Fruit fly (Drosophila melanogaster): ENCODE results near the gene CG6638.
A peak's percentile ranks its signal among the peaks of the same experiment; 100 is the strongest.

The CG6638 gene

DNA sequence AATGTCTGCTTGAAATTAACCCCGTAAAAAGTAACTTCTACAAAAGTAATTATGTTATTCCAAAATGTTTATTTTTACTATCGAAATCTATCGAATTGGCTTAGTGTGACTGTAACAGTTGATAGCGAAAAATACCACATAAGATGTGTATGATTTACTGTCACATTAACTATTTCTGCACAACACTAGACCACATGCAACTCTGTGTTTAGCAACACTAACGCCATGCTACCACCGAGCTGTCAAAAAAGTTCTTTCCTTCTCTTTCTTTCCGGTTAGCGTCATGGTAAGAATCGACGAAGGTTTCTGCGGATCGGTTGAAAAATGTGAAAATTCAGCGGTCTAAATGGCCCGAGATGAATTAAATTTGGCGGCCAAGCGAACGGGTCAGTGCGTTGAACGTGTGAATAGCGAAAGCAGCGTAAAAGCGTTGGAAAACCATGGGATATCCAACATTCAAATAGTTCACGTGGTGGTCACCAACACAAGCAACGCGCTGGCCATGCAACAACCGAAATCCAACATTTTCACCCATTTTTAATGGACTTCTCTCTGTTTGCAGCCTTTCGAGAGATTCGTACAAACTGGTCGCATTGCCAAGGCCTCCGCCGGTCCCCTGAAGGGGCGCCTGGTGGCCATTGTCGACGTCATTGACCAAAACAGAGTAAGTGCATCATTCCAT is 25.0 kb upstream of the CG6638 start, which contains the start of the genes Nelf-E and RpL14 (continued):
- TF ChIP-seq ap (GFP tag; IDR thresholded peaks at IDR 0.05) (peak; percentile 89), Pdp1 (GFP tag; optimal IDR thresholded peaks at IDR 0.05) (peak; percentile 86 to 93), CG6272 (GFP tag; IDR thresholded peaks at IDR 0.05) (peak; percentile 85), CG14965 (GFP tag; optimal IDR thresholded peaks at IDR 0.05; ENCODE audit: borderline replicate concordance) (peak; percentile 82), sr (GFP tag; IDR thresholded peaks at IDR 0.05) (peak; percentile 93), CG4820 (GFP tag; optimal IDR thresholded peaks at IDR 0.05) (peak; percentile 87), exex (tag; optimal IDR thresholded peaks at IDR 0.05) (peak; percentile 77), dan (GFP tag; IDR thresholded peaks at IDR 0.05) (no peak), Taf1 (GFP tag; IDR thresholded peaks at IDR 0.05) (peak; percentile 75), CG34224 (GFP tag; IDR thresholded peaks at IDR 0.05; ENCODE audit: partially characterized antibody) (0 out of 3 replicates have a peak, but pooled peaks have one; percentile 49), pum (GFP tag; optimal IDR thresholded peaks at IDR 0.05) (peak; percentile 92), CG11560 (tag; IDR thresholded peaks at IDR 0.05) (peak; percentile 51; the same call in 2 of the 3 replicates), CG11085 (GFP tag; IDR thresholded peaks at IDR 0.05) (peak; percentile 93), CG31388 (GFP tag; optimal IDR thresholded peaks at IDR 0.05) (peak; percentile 58), Med (GFP tag) (peak; percentile 100), CG13424 (tag; optimal IDR thresholded peaks at IDR 0.05) (peak; percentile 83), CG9609 (GFP tag; optimal IDR thresholded peaks at IDR 0.05) (peak; percentile 96), ems (GFP tag; optimal IDR thresholded peaks at IDR 0.05) (peak; percentile 95), tio (GFP tag; optimal IDR thresholded peaks at IDR 0.05) (no peak), Tbp (GFP tag; optimal IDR thresholded peaks at IDR 0.05) (no peak), ara (GFP tag; IDR thresholded peaks at IDR 0.05) (peak; percentile 89), onecut (GFP tag; IDR thresholded peaks at IDR 0.05) (peak; percentile 95), CG17328 (GFP tag; IDR thresholded peaks at IDR 0.05) (peak; percentile 97), CG1603 (tag; optimal IDR thresholded peaks at IDR 0.05) (peak; percentile 98), CG4282 (GFP tag; optimal IDR thresholded peaks at IDR 0.05) (peak; percentile 94), trh (GFP tag; optimal IDR thresholded peaks at IDR 0.05) (peak; percentile 95), ci (GFP tag; IDR thresholded peaks at IDR 0.05) (peak; percentile 99), CG3847 (GFP tag; IDR thresholded peaks at IDR 0.05) (peak; percentile 97), CG7357 (GFP tag; IDR thresholded peaks at IDR 0.05) (peak; percentile 69), Hmx (GFP tag; optimal IDR thresholded peaks at IDR 0.05) (no peak), fd3F (GFP tag; optimal IDR thresholded peaks at IDR 0.05) (peak; percentile 91), MBD-R2 (GFP tag; IDR thresholded peaks at IDR 0.05) (peak; percentile 97), lola (GFP tag; optimal IDR thresholded peaks at IDR 0.05) (peak in 1 of 3 experiments; percentile 72), CG12236 (GFP tag; optimal IDR thresholded peaks at IDR 0.05) (peak; percentile 90), CG9876 (GFP tag; optimal IDR thresholded peaks at IDR 0.05) (peak; percentile 97), CG33557 (GFP tag; optimal IDR thresholded peaks at IDR 0.05) (peak; percentile 89), insv (GFP tag; optimal IDR thresholded peaks at IDR 0.05) (peak in 1 of 2 experiments; percentile 83), Awh (GFP tag; IDR thresholded peaks at IDR 0.05) (peak; percentile 91), dimm (GFP tag; IDR thresholded peaks at IDR 0.05) (peak; percentile 85), Scr (GFP tag; IDR thresholded peaks at IDR 0.05; ENCODE audit: partially characterized antibody) (peak; percentile 53), sens (GFP tag) (peak; percentile 99), grn (GFP tag; optimal IDR thresholded peaks at IDR 0.05) (no peak), CG31224 (GFP tag; IDR thresholded peaks at IDR 0.05) (peak; percentile 86), danr (GFP tag; IDR thresholded peaks at IDR 0.05) (peak; percentile 69), Antp (GFP tag; optimal IDR thresholded peaks at IDR 0.05) (peak; percentile 94), crol (GFP tag; IDR thresholded peaks at IDR 0.05) (peak; percentile 66), CG13123 (GFP tag; optimal IDR thresholded peaks at IDR 0.05) (no peak), CG6683 (GFP tag; optimal IDR thresholded peaks at IDR 0.05) (peak; percentile 95), CG14667 (GFP tag; IDR thresholded peaks at IDR 0.05) (peak; percentile 81), CG15269 (tag; optimal IDR thresholded peaks at IDR 0.05) (peak; percentile 89), CG5245 (GFP tag; optimal IDR thresholded peaks at IDR 0.05) (peak; percentile 83)
